Worm (Caenorhabditis elegans) whole organism, L2 larva: ENCODE measurements around the gene pir-1.

Experiments
- F13H6.1 ChIP-seq: sonication (generic microtip); optimal IDR thresholded peaks from 2 replicates; lab custom pipeline; 2016; ENCODE audit warnings: missing genetic modification characterization, missing compliant biosample characterization
- R02D3.7 ChIP-seq: fragments of 150-350 bp; optimal IDR thresholded peaks from 2 replicates; lab custom pipeline; 2014; ENCODE audit warnings: missing biosample characterization, missing genetic modification characterization
- Y55F3AM.14 ChIP-seq: fragments of 200-800 bp; sonication (Bioruptor generic); optimal IDR thresholded peaks from 2 replicates; lab custom pipeline; 2018; ENCODE audit warnings: mild to moderate bottlenecking, missing genetic modification characterization, missing compliant biosample characterization
- ZK546.5 ChIP-seq: sonication (generic microtip); optimal IDR thresholded peaks from 2 replicates; lab custom pipeline; 2017; ENCODE audit warnings: missing biosample characterization, missing genetic modification characterization
- alr-1 ChIP-seq: fragments of 150-350 bp; optimal IDR thresholded peaks from 2 replicates; lab custom pipeline; 2014; ENCODE audit warnings: missing biosample characterization, missing genetic modification characterization
- ceh-16 ChIP-seq: fragments of 150-350 bp; optimal IDR thresholded peaks from 2 replicates; lab custom pipeline; 2014; ENCODE audit warnings: missing biosample characterization, missing genetic modification characterization
- ceh-82 ChIP-seq: fragments of 150-350 bp; optimal IDR thresholded peaks from 2 replicates; lab custom pipeline; 2014; ENCODE audit warnings: missing biosample characterization, missing genetic modification characterization
- dmd-4 ChIP-seq: sonication (generic microtip); optimal IDR thresholded peaks from 2 replicates; lab custom pipeline; 2017; ENCODE audit warnings: missing biosample characterization, missing genetic modification characterization
- egl-27 ChIP-seq: sonication (generic microtip); optimal IDR thresholded peaks from 3 replicates; lab custom pipeline; 2017; ENCODE audit warnings: missing biosample characterization, missing genetic modification reagents, missing genetic modification characterization
- elt-1 ChIP-seq: fragments of 150-350 bp; optimal IDR thresholded peaks from 2 replicates; lab custom pipeline; 2014; ENCODE audit warnings: missing biosample characterization, missing genetic modification characterization
- elt-3 ChIP-seq: sonication (generic microtip); optimal IDR thresholded peaks from 2 replicates; lab custom pipeline; 2017; ENCODE audit warnings: missing biosample characterization, missing genetic modification characterization
- gmeb-1 ChIP-seq: fragments of 150-350 bp; optimal IDR thresholded peaks from 2 replicates; lab custom pipeline; 2014; ENCODE audit warnings: missing biosample characterization, missing genetic modification characterization
- lin-11 ChIP-seq: fragments of 150-350 bp; sonication (generic microtip); optimal IDR thresholded peaks from 2 replicates; lab custom pipeline; 2014; ENCODE audit warnings: missing biosample characterization, missing genetic modification characterization, inconsistent platforms, mixed read lengths
- lin-39 ChIP-seq: fragments of 150-350 bp; optimal IDR thresholded peaks from 2 replicates; lab custom pipeline; 2014; ENCODE audit warnings: missing biosample characterization, missing genetic modification reagents, missing genetic modification characterization
- lsy-2 ChIP-seq, 2 experiments: fragments of 150-350 bp in 1 of 2; sonication (generic microtip) in 1 of 2; optimal IDR thresholded peaks; 2 replicates each; lab custom pipeline; 2014 to 2017; ENCODE audit warnings: missing biosample characterization in 2 of 2, missing genetic modification characterization in 2 of 2
- mbf-1 ChIP-seq: sonication (generic microtip); optimal IDR thresholded peaks from 2 replicates; lab custom pipeline; 2017; ENCODE audit warnings: missing biosample characterization, missing genetic modification characterization
- mdl-1 ChIP-seq, 2 experiments: fragments of 150-350 bp in 1 of 2; sonication (generic microtip) in 1 of 2; optimal IDR thresholded peaks; 2 replicates each; lab custom pipeline; 2017; ENCODE audit warnings: missing biosample characterization in 2 of 2, missing genetic modification characterization in 2 of 2
- nhr-10 ChIP-seq: sonication (generic microtip); optimal IDR thresholded peaks from 2 replicates; lab custom pipeline; 2017; ENCODE audit warnings: missing biosample characterization, missing genetic modification characterization
- nhr-21 ChIP-seq: fragments of 150-350 bp; optimal IDR thresholded peaks from 2 replicates; lab custom pipeline; 2014; ENCODE audit warnings: missing biosample characterization, missing genetic modification characterization
- nhr-23 ChIP-seq: fragments of 150-350 bp; optimal IDR thresholded peaks from 2 replicates; lab custom pipeline; 2014; ENCODE audit warnings: missing biosample characterization, missing genetic modification reagents, missing genetic modification characterization
- nhr-237 ChIP-seq: fragments of 150-350 bp; optimal IDR thresholded peaks from 2 replicates; lab custom pipeline; 2014; ENCODE audit warnings: missing biosample characterization, missing genetic modification characterization
- nhr-25 ChIP-seq: fragments of 150-350 bp; sonication (generic microtip); optimal IDR thresholded peaks from 3 replicates; lab custom pipeline; 2014; ENCODE audit warnings: missing biosample characterization, missing genetic modification characterization
- nhr-6 ChIP-seq: fragments of 150-350 bp; optimal IDR thresholded peaks from 2 replicates; lab custom pipeline; 2014; ENCODE audit warnings: missing biosample characterization, missing genetic modification characterization
- nhr-77 ChIP-seq: fragments of 150-350 bp; optimal IDR thresholded peaks from 2 replicates; lab custom pipeline; 2014; ENCODE audit warnings: missing biosample characterization, missing genetic modification characterization
- peb-1 ChIP-seq: fragments of 150-350 bp; optimal IDR thresholded peaks from 2 replicates; lab custom pipeline; 2014; ENCODE audit warnings: missing biosample characterization, missing genetic modification characterization
- skn-1 ChIP-seq: sonication (generic microtip); optimal IDR thresholded peaks from 2 replicates; lab custom pipeline; 2017; ENCODE audit warnings: missing biosample characterization, missing genetic modification characterization
- sma-3 ChIP-seq: sonication (generic microtip); optimal IDR thresholded peaks from 2 replicates; lab custom pipeline; 2016; ENCODE audit warnings: missing genetic modification reagents, missing genetic modification characterization, missing compliant biosample characterization
- sma-9 ChIP-seq, 2 experiments: fragments of 150-350 bp in 1 of 2; sonication (generic microtip) in 1 of 2; optimal IDR thresholded peaks; 2 replicates each; lab custom pipeline; 2014 to 2016; ENCODE audit warnings: missing genetic modification characterization in 2 of 2, mild to moderate bottlenecking in 1 of 2, missing biosample characterization in 1 of 2, missing compliant biosample characterization in 1 of 2, missing genetic modification reagents in 1 of 2, moderate library complexity in 1 of 2
- snpc-4 ChIP-seq: fragments of 150-350 bp; optimal IDR thresholded peaks from 2 replicates; lab custom pipeline; 2014; ENCODE audit warnings: missing biosample characterization, missing genetic modification characterization
- ztf-1 ChIP-seq: fragments of 200-800 bp; sonication (Bioruptor generic); conservative IDR thresholded peaks from 2 replicates; pipeline ENCODE4 v1.3.6; 2022; ENCODE audit warnings: missing genetic modification characterization, missing compliant biosample characterization
- ztf-11 ChIP-seq: sonication (generic microtip); optimal IDR thresholded peaks from 2 replicates; lab custom pipeline; 2017; ENCODE audit warnings: missing biosample characterization, missing genetic modification characterization

pir-1 gene

DNA sequence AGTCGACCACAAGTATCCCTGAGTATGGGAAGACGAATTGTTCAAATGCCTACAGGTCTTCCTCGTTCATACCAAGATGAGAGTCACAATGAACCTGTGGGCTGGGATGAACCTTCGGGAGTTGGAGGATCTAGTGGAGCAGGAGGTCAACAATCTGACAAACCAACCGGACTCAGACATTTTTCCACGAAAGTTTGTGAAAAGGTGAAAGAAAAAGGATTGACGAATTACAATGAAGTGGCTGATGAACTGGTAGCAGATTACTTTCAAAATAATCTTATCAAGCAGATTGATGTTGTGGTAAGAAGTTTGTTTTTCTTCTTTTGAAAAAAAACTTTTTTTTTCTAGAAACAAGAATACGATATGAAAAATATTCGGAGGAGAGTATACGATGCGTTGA is 7.1 kb upstream of the pir-1 start:
- no peak for TF ChIP-seq R02D3.7 (tag; lab: Kevin White, UChicago)
- no peak for TF ChIP-seq mdl-1 (tag; optimal IDR thresholded peaks at IDR 0.05; lab: Kevin White, UChicago)
- no peak for TF ChIP-seq ceh-16 (tag; lab: Kevin White, UChicago)
- TF ChIP-seq nhr-25, result peak; percentile 88
- TF ChIP-seq, all 48 proteins: peak for 1

ce11 chrII:9170851-9171250 is 6.2 kb upstream of the pir-1 start:
- no peak for TF ChIP-seq nhr-21 (tag; lab: Kevin White, UChicago)
- TF ChIP-seq nhr-237 (tag; lab: Kevin White, UChicago), result no peak
- TF ChIP-seq nhr-23 (tag; lab: Kevin White, UChicago), result no peak

DNA sequence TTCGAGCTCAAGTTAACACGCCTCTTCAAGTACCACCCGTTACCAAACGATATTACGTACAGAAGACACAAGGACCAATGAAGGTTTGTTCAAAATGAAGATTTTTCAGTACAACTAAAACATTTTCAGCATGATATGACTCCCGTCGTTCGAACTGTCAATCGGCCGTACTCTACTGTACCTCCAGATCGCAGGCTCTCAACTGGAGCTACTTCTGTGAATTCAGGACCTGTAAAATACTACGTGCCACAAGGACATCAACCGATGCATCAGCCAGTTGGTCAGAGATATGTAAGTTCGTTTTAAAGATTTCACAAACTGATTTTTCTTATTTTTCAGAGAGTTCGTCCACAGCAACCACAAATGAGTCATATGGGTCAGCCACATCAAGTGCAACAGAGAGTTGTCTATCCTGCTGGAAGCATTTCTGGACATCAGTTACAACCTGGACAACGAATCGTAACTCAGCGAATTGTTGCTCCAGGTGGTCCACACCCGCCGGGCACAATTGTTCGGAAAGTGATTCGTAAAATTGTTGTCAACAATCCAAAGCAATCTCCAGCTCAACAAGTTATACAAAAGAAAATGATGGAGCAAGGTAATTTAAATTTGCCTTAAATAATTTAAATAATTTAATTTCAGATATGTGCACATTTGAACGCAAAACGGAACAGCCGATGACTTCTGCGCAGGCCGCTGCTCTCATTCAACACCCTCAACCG is 5.5 kb upstream of the pir-1 start:
- TF ChIP-seq elt-3 (tag; lab: Kevin White, UChicago), result no peak
- no peak for TF ChIP-seq F13H6.1 (tag; lab: Kevin White, UChicago)
- no peak for TF ChIP-seq lin-11
- TF ChIP-seq dmd-4 (tag; lab: Kevin White, UChicago), result no peak
- no peak for TF ChIP-seq sma-3 (GFP tag; lab: Kevin White, UChicago)
- TF ChIP-seq nhr-237 (tag; lab: Kevin White, UChicago), result no peak
- TF ChIP-seq gmeb-1 (tag; lab: Kevin White, UChicago), result no peak
- TF ChIP-seq peb-1 (tag; lab: Kevin White, UChicago), result no peak
- no peak for TF ChIP-seq lsy-2 (tag; optimal IDR thresholded peaks at IDR 0.05; lab: Kevin White, UChicago)
- no peak for TF ChIP-seq mdl-1 (tag; optimal IDR thresholded peaks at IDR 0.05; lab: Kevin White, UChicago)
- TF ChIP-seq snpc-4 (tag; lab: Kevin White, UChicago), result no peak
- no peak for TF ChIP-seq nhr-6 (tag; lab: Kevin White, UChicago)
- no peak for TF ChIP-seq R02D3.7 (tag; lab: Kevin White, UChicago)

DNA sequence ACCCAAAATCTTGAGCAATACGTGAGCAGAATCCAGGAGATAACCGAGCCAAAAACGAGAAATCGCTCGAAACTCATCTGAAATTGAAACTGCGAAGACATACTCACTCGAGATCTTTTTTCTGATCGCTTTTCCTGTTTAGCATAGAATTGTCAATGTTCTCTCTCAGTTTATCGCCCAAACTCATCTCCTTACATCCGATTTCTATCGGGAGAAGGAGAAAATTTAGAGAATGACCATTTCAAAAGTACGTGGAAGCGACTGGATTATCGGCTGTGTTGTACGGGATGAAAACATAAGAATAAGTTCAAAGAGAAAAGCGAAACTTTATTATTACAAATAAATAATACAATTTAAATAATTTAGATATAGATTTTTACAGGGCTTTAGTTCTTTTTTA is 4.3 kb upstream of the pir-1 start, which contains the start of gene T23G7.2:
TSS of gene T23G7.2 (minus strand) at position 101 of the 400 bp plus-strand sequence.
- TF ChIP-seq elt-3 (tag; lab: Kevin White, UChicago) (no peak), nhr-25 (no peak), ztf-1 (no peak), skn-1 (tag; lab: Kevin White, UChicago) (no peak), mbf-1 (no peak)

DNA sequence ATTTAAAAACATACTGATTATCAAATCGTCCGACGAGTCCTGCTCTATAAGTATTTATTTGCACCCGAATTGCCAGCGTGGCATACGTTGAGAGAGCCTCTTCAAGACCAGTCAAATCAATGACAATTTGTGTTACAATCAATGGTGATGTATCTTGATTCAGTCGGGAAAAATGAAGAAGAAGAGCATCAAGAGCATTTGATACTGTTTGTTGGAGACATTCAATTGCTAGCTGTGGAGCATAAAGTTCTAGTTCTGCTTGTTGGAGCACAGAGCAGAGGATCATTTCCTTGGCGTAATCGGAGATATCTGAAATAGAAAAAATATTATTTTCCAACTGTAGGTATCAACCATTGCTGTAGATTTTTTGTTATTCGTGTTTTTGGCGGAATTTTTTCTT is 3.6 kb upstream of the pir-1 start:
- TF ChIP-seq Y55F3AM.14 (GFP tag; lab: Kevin White, UChicago) (no peak), nhr-21 (tag; lab: Kevin White, UChicago) (no peak), nhr-10 (no peak), ceh-16 (tag; lab: Kevin White, UChicago) (no peak), elt-1 (no peak), alr-1 (no peak), gmeb-1 (tag; lab: Kevin White, UChicago) (no peak), peb-1 (tag; lab: Kevin White, UChicago) (no peak), nhr-77 (tag; lab: Kevin White, UChicago) (no peak), R02D3.7 (tag; lab: Kevin White, UChicago) (no peak), egl-27 (tag; lab: Kevin White, UChicago) (no peak), ztf-1 (no peak), dmd-4 (tag; lab: Kevin White, UChicago) (no peak), ZK546.5 (tag; lab: Kevin White, UChicago) (no peak), lin-39 (tag; lab: Kevin White, UChicago) (no peak), nhr-6 (tag; lab: Kevin White, UChicago) (no peak), ztf-11 (tag; lab: Kevin White, UChicago) (no peak), mbf-1 (no peak), lsy-2 (tag; optimal IDR thresholded peaks at IDR 0.05; lab: Kevin White, UChicago) (no peak)

DNA sequence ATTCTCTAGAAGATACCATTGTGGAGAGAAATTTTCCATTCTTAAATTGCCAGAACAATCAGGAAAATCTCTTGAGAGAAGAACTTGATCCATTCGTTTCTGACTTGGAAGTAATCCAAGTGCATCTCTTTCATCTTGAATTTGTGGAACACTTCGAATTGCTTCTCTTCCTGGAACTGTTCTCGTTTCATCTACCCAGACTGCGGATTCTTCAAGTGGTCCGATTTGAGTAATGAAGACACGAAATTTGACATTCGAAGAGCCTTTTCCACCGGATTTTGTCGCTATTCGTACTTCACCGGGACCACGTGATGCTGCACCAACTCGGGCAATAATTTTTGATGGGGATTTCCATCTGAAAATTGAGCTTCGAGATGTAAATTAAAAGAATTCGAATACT is 577 bp upstream of the pir-1 start:
- TF ChIP-seq mbf-1 (no peak), nhr-25 (no peak), nhr-10 (no peak), alr-1 (no peak), mdl-1 (tag; optimal IDR thresholded peaks at IDR 0.05; lab: Kevin White, UChicago) (no peak), nhr-23 (tag; lab: Kevin White, UChicago) (no peak), nhr-6 (tag; lab: Kevin White, UChicago) (no peak), ceh-82 (no peak), lin-11 (no peak), sma-9 (GFP tag; optimal IDR thresholded peaks at IDR 0.05; lab: Kevin White, UChicago) (no peak), sma-9 (tag; optimal IDR thresholded peaks at IDR 0.05; lab: Kevin White, UChicago) (no peak), peb-1 (tag; lab: Kevin White, UChicago) (no peak)
